Worm (Caenorhabditis elegans) whole organism, L1 larva: ENCODE results near the gene unc-24.
"Not testable (repeated sequence)": the region's sequence is repeated elsewhere in the genome, so short reads cannot be mapped to it uniquely, and the experiment has no call there.

Source experiments
- aly-2 ChIP-seq: fragments of 150-350 bp; optimal IDR thresholded peaks from 2 replicates; lab custom pipeline; 2014; ENCODE audit warnings: missing biosample characterization, missing genetic modification characterization
- ama-1 ChIP-seq: fragments of 150-350 bp; optimal IDR thresholded peaks from 2 replicates; lab custom pipeline; 2014
- egl-27 ChIP-seq, 2 experiments: fragments of 150-350 bp in 1 of 2; sonication (generic microtip); optimal IDR thresholded peaks; 3 replicates each; lab custom pipeline; 2017 to 2018; ENCODE audit warnings: missing biosample characterization in 2 of 2, missing genetic modification characterization in 2 of 2, missing genetic modification reagents in 2 of 2
- mdl-1 ChIP-seq, 2 experiments: fragments of 150-350 bp; optimal IDR thresholded peaks; 2 replicates each; lab custom pipeline; 2014 to 2017; ENCODE audit warnings: missing biosample characterization in 2 of 2, missing genetic modification characterization in 2 of 2, inconsistent platforms in 1 of 2
- nhr-12 ChIP-seq: sonication (generic microtip); optimal IDR thresholded peaks from 2 replicates; lab custom pipeline; 2017; ENCODE audit warnings: missing biosample characterization, missing genetic modification characterization
- nhr-237 ChIP-seq: fragments of 150-350 bp; optimal IDR thresholded peaks from 2 replicates; lab custom pipeline; 2014; ENCODE audit warnings: missing biosample characterization, missing genetic modification characterization
- unc-30 ChIP-seq: sonication (generic microtip); optimal IDR thresholded peaks from 2 replicates; lab custom pipeline; 2017; ENCODE audit warnings: missing biosample characterization, missing genetic modification characterization

- not testable (repeated sequence) for TF ChIP-seq aly-2 (tag; lab: Kevin White, UChicago); nhr-237 (tag; lab: Kevin White, UChicago); unc-30; egl-27 (tag; optimal IDR thresholded peaks at IDR 0.05; lab: Kevin White, UChicago); ama-1 (lab: Kevin White, UChicago); nhr-12 (tag; lab: Kevin White, UChicago)
- TF ChIP-seq mdl-1 (tag; optimal IDR thresholded peaks at IDR 0.05; lab: Kevin White, UChicago): peak in 1 of 2 experiments; percentile 52
Measured at ce11 chrIV:8015726-8016312, 36.1 kb downstream of the unc-24 start, which contains the start of gene C26B2.7.
